Fruit fly (Drosophila melanogaster) Kc167 (cell line): Measurements from ENCODE around the gene AlkB.

Source experiments
- Myc ChIP-seq: fragments of >200 bp; optimal IDR thresholded peaks from 2 replicates; lab custom pipeline; 2017; ENCODE audit warnings: missing external identifiers
- Sin3A ChIP-seq: fragments of >200 bp; optimal IDR thresholded peaks from 2 replicates; lab custom pipeline; 2018; ENCODE audit warnings: missing external identifiers
- h ChIP-seq: fragments of >200 bp; optimal IDR thresholded peaks from 3 replicates; lab custom pipeline; 2018; ENCODE audit warnings: missing external identifiers
- insv ChIP-seq: fragments of >200 bp; optimal IDR thresholded peaks from 3 replicates; lab custom pipeline; 2018; ENCODE audit warnings: missing external identifiers
- psq ChIP-seq: fragments of >200 bp; optimal IDR thresholded peaks from 2 replicates; lab custom pipeline; 2017; ENCODE audit warnings: missing external identifiers
- ttk ChIP-seq: sonication (Bioruptor generic); optimal IDR thresholded peaks from 2 replicates; lab custom pipeline; 2017; ENCODE audit warnings: missing external identifiers

AlkB gene

DNA sequence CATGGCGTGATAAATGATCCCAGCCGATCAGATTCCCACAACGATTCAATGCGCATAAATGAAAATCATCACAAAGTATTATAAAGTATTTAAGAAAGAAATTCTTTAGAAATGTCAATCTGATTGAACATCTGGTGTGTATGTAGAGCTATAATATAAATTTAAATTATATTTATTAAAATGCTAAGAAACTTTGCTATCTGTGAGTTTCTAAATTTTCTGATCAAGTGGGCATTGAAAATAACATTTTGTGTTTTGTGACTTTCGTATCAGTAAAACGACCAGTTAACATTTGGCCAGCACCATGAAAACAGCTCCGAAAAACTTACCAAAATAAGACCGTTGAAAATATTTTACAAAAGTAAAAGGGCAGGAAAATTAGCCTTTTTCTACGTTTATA is 21.8 kb downstream of the AlkB start, which contains the start of gene CG8565:
Gene CG8565, plus strand, starts transcription at position 301 of the 400 bp plus-strand sequence.
- no peak for TF ChIP-seq ttk

DNA sequence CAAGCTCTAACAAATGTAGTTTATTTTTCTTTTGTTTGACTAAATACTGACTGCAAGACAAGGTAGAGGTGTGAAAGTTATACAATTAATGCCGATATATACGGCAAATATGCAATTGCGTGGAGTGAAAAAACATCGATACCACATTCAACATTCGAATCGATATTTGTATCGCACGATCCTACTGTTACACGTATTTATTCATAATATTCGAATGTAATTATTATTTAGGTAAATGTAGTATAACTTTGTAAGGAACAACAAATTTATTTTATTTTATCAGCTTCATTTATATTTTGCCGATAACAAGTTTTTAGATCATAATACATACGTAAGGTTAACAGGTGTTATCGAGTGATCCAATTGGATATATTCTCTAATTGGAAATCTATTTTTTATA is 23.9 kb downstream of the AlkB start, which contains the start of gene Chc:
Gene Chc, minus strand, starts transcription at position 98 of the 400 bp plus-strand sequence.
- TF ChIP-seq h (lab: Kevin White, UChicago) (no peak), Sin3A (lab: Kevin White, UChicago) (no peak), psq (lab: Kevin White, UChicago) (no peak), ttk (no peak), Myc (lab: Kevin White, UChicago) (no peak), insv (lab: Kevin White, UChicago) (no peak)

DNA sequence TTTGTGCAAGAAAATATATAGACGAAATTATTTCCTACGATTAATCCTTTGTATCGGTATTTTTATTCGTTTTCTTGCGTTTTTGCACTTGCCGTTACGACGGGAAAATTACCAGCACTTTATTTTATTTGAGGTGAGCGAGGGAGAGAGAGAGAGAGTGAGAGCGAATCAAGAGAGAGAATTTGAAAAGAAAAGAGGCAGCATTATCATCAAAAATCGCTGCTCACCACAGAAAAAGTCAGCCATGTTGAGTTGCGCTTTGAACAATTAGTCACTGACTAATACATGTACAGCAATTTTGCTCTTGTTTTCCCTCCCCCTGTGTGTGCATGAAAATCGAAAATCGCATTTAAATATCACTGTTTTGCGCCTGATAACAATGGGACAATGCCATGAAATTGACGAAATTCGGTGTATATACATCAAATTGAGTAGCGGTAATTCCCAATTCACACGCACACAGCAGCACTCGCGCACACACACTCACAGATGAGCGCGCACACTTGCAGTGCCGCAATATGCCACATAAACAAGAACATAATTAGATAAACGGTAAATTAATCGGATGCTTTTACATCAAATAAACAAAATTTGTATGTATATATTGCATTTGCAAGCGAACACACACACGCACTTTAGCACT is 24.6 kb downstream of the AlkB start:
- TF ChIP-seq h (lab: Kevin White, UChicago) (no peak), psq (lab: Kevin White, UChicago) (no peak), Sin3A (lab: Kevin White, UChicago) (no peak), ttk (no peak), Myc (lab: Kevin White, UChicago) (no peak), insv (lab: Kevin White, UChicago) (no peak)

DNA sequence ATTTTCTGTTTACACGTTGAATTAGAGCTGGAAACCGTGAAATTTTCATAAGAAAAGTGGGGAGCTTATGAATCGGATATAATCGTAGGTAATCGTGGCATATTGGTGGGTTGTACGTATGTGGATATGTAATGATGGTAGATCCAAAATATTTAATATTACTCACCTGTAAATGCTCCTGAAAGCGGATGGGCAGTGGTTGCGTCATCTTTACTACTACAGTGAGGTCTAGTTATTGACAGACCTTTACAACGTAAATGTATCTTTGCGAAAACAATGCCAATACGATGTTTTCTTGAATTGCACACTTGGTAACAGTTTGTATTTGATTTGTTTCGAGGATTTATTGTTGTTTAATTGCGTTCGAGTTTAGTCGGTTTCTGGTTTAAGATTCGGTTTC is 25.3 kb downstream of the AlkB start:
- TF ChIP-seq ttk: no peak
- no peak for TF ChIP-seq Sin3A (lab: Kevin White, UChicago)
- TF ChIP-seq h (lab: Kevin White, UChicago): no peak
- TF ChIP-seq insv (lab: Kevin White, UChicago): no peak
- no peak for TF ChIP-seq psq (lab: Kevin White, UChicago)
- TF ChIP-seq Myc (lab: Kevin White, UChicago): no peak

DNA sequence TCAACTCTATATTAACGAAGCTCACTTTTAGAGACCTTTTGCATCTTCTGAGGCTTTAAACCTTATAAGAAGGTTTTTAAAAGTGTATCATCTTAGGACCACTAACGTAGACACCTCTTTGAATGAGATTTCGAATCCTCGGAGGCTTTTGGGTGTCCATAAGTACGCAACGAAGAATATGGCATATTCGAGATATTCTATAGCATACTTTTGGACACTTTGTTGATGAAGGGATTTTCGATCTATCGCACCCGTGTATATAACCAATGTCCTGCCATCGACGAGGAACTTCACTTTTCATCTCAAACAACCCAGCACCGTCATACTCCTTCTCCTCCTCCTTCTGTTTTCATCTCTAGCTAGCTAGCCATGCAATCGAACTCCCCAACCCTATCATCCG is 36.9 kb downstream of the AlkB start:
- TF ChIP-seq h (lab: Kevin White, UChicago) (no peak), ttk (no peak), psq (lab: Kevin White, UChicago) (no peak), Myc (lab: Kevin White, UChicago) (no peak), Sin3A (lab: Kevin White, UChicago) (no peak), insv (lab: Kevin White, UChicago) (no peak)

DNA sequence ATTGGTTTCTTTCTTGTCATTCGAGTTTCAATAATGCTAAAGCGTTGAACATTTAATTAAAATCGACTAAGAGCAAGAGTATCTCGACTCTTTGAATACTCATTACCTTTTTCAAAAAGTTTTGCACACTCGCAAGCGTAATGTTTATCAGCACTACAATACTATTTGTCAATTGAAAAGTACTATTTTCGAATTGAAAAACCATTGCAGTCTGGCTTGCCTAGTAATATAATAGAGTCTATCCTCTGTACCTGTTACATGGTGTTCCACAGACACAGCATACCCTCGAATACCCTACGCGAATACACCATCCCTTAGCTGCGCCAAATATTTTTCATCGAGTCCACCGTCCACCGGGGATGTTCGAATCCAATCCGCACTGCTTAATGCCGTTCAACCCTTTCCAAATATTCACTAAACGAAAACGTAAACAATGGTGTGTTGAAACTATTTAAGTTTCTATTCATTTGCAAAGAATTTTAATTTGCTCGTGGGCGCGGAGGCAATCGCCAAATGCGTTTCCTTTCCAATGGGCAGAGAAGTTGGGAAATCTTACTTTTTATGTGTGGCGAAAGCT is 40.6 kb downstream of the AlkB start:
- no peak for TF ChIP-seq insv (lab: Kevin White, UChicago)
- TF ChIP-seq ttk: no peak
- no peak for TF ChIP-seq Sin3A (lab: Kevin White, UChicago)
- TF ChIP-seq Myc (lab: Kevin White, UChicago): no peak
- no peak for TF ChIP-seq h (lab: Kevin White, UChicago)
- TF ChIP-seq psq (lab: Kevin White, UChicago): no peak

DNA sequence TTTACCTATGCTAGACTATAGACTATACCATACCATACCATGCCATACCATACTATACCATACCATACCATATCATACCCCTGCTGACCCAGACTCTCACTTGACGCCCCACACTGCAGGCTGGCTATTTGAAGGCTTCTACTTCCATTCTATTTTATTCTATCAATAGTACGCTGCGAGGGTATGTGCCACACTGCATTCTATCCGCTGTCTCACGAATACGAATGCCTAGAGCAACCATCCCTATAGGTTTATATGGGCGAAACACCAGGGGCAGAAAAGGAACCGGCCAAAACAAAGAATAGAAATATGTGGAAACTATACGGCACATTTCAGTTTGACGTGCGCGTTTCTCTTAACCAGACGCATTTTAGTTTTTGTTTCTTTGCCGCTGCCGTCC is 41.5 kb downstream of the AlkB start:
- no peak for TF ChIP-seq Sin3A (lab: Kevin White, UChicago)
- no peak for TF ChIP-seq psq (lab: Kevin White, UChicago)
- TF ChIP-seq h (lab: Kevin White, UChicago): no peak
- no peak for TF ChIP-seq Myc (lab: Kevin White, UChicago)
- TF ChIP-seq ttk: no peak
- no peak for TF ChIP-seq insv (lab: Kevin White, UChicago)

DNA sequence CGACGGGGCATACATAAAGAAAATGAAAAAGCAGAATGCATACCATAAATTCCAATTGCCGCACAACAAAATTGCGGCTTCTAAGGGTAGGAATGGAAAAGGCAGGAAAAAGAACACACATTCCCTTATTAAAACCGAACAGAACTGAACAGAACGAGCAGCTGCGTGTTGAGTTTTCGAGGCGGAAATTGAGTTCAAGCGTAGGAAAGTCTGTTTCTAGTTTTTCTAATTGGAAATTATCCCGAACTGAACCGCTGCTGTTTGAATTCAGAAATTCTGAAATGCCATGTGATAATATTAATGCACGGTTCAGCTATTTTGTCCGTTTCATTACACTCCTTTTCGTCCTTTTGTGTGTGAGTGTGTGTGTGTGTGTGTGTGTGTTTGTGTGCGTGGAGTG is 42.4 kb downstream of the AlkB start:
- TF ChIP-seq insv (lab: Kevin White, UChicago) (no peak), Sin3A (lab: Kevin White, UChicago) (no peak), psq (lab: Kevin White, UChicago) (no peak), Myc (lab: Kevin White, UChicago) (no peak), h (lab: Kevin White, UChicago) (no peak), ttk (no peak)

DNA sequence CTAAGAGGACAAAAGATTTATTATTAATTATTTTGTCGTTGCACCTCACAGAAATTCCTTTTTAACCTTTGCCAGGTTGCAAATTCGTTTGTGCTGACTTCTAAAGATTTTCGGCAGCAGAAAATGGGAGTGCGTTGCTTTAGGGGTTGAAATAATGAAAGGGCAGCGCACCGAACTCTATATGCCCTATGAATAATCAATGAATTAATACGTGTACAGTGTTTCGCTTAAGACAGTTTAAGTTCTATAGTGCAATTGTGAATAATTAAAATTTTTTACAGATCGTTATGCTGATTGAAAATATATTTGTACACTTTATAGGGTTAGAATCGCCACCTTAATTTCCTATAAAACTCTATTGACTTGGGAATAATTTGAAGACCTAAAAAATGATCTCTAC is 43.2 kb downstream of the AlkB start:
- TF ChIP-seq h (lab: Kevin White, UChicago) (no peak), ttk (no peak), Myc (lab: Kevin White, UChicago) (no peak), insv (lab: Kevin White, UChicago) (no peak), psq (lab: Kevin White, UChicago) (no peak), Sin3A (lab: Kevin White, UChicago) (no peak)

DNA sequence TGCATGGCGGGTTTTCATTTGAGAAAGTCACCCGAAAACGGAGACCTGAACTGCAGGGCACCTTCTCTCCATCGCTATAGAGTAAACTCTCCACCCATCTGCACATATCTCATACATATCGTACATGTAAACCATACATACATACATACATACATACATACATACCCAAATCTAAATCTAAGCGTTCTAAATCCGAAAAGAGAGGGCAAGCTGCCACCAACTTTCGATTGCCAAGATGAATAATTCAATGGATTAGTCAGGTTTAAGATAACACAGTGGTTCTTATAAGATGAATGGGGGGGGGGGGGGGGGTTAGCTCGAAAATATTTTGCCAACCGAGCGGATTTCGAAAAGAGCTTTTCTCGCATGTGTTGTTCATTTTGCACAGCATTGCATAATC is 44.8 kb downstream of the AlkB start:
- no peak for TF ChIP-seq Sin3A (lab: Kevin White, UChicago)
- TF ChIP-seq psq (lab: Kevin White, UChicago): no peak
- no peak for TF ChIP-seq h (lab: Kevin White, UChicago)
- TF ChIP-seq insv (lab: Kevin White, UChicago): no peak

DNA sequence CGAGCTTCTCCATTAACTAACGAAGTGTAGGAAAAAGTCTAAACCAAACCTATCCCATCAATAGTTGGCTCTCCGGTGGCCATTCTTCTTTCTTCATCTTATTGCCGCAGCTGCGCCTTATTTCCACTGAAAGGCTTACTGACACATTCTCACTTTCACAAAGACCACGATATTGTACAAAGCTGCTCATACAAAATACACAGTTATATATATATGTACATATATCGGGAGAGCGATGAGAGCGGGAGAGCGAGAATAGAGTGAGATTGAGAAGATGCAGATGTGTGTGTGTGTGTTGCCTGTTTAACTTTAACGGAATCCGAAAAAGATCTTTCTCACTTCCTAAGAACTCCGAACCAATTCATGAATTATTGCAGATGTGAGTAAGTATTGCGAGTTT is 46.1 kb downstream of the AlkB start:
- TF ChIP-seq h (lab: Kevin White, UChicago) (no peak), ttk (no peak), psq (lab: Kevin White, UChicago) (no peak), Myc (lab: Kevin White, UChicago) (no peak), insv (lab: Kevin White, UChicago) (no peak)

DNA sequence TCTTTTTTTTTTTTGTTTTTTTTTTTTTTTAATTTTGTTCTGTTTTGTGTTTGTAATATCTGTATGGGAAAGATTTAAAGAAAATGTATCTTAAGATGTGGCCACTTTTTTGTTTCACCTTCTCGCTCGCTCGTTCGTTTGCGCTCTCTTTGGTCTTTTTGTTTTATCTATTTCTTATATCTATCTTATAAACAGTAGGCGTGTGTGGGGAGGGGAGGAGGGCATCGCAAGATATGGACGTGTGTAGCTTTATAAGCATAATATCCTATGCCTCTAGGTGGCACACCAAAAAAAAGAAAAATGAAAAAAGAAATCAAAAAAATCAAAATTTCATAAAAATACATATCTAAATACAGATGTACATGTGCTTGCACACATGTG is 46.7 kb downstream of the AlkB start:
- TF ChIP-seq Sin3A (lab: Kevin White, UChicago) (no peak), h (lab: Kevin White, UChicago) (no peak), ttk (no peak), Myc (lab: Kevin White, UChicago) (no peak), insv (lab: Kevin White, UChicago) (no peak), psq (lab: Kevin White, UChicago) (no peak)
